Worm (Caenorhabditis elegans) whole organism, young adult: Measurements from ENCODE around the gene Y77E11A.23.

Experiments used
- F37B4.10 ChIP-seq: fragments of 200-800 bp; sonication (Bioruptor generic); IDR thresholded peaks from 2 replicates; pipeline ENCODE4 v1.3.6; 2022; ENCODE audit warnings: missing genetic modification characterization, missing compliant biosample characterization
- ama-1 ChIP-seq, 3 experiments: fragments of 150-350 bp in 1 of 3; sonication (generic microtip) in 2 of 3; optimal IDR thresholded peaks; 2 replicates each; lab custom pipeline; 2014 to 2018; ENCODE audit warnings: missing biosample characterization in 2 of 3, missing genetic modification characterization in 2 of 3, missing genetic modification reagents in 2 of 3
- somi-1 ChIP-seq: fragments of 200-800 bp; sonication (Bioruptor generic); optimal IDR thresholded peaks from 2 replicates; lab custom pipeline; 2018; ENCODE audit warnings: mild to moderate bottlenecking, missing genetic modification characterization, missing compliant biosample characterization

- TF ChIP-seq ama-1 (optimal IDR thresholded peaks at IDR 0.05; lab: Kevin White, UChicago) (no peak), ama-1 (GFP tag; optimal IDR thresholded peaks at IDR 0.05; lab: Kevin White, UChicago) (no peak), somi-1 (GFP tag; lab: Kevin White, UChicago) (no peak), F37B4.10 (GFP tag; lab: Robert Waterston, UW) (no peak)
These were observed 48.5 kb upstream of the Y77E11A.23 start for ce11 chrIV:1478649-1479048.
